Fruit fly (Drosophila melanogaster): ENCODE measurements around the gene Rbcn-3A.

Gene Rbcn-3A

dm6 chrX:6253701-6254100 is 1.6 kb downstream of the Rbcn-3A start:
- TF ChIP-seq pan (optimal IDR thresholded peaks at IDR 0.05) (no peak), CG8478 (optimal IDR thresholded peaks at IDR 0.05) (no peak), psq (optimal IDR thresholded peaks at IDR 0.05) (no peak), Dll (optimal IDR thresholded peaks at IDR 0.05) (no peak), EcR (GFP tag; optimal IDR thresholded peaks at IDR 0.05) (no peak), usp (GFP tag; optimal IDR thresholded peaks at IDR 0.05) (no peak)

DNA sequence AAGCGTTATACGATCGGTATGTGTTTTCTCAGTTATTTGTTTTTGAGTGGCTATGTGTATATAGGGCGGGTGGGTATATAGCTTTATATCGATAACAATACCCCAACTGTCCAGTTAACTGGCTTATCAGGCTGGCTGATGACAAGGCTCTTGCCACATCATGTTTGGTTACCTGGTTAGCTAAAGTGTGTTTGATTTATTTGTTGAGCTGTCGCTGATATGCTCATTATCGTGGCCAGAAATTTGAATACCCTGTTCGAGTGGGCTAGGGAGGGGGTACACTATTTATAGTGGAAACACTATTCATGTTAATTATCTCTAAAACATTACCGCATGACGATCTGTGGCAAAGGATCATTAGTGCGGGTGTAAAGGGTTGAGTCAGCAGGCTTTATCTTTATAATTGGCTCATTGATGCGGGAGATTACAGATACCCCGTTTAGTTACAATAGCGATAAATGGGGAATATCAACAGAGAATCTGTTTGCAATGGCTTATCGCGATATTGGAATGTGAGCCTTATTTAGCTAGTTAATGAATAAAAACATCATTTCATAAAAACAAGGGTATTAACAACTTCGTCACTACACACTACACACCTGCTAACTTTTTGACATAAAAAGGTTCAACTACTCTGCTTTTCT is 2.3 kb downstream of the Rbcn-3A start:
- TF ChIP-seq pan (optimal IDR thresholded peaks at IDR 0.05) (no peak), Dll (optimal IDR thresholded peaks at IDR 0.05) (no peak), EcR (GFP tag; optimal IDR thresholded peaks at IDR 0.05) (no peak), usp (GFP tag; optimal IDR thresholded peaks at IDR 0.05) (no peak), CG8478 (optimal IDR thresholded peaks at IDR 0.05) (no peak), psq (optimal IDR thresholded peaks at IDR 0.05) (no peak)

dm6 chrX:6237015-6237414 is 18.3 kb downstream of the Rbcn-3A start, which contains the start of gene CG14445:
Gene CG14445 (plus strand): TSS chrX:6237315.
- no peak for TF ChIP-seq CG8478 (optimal IDR thresholded peaks at IDR 0.05)
- no peak for TF ChIP-seq EcR (GFP tag; optimal IDR thresholded peaks at IDR 0.05)
- no peak for TF ChIP-seq psq (optimal IDR thresholded peaks at IDR 0.05)
- TF ChIP-seq usp (GFP tag; optimal IDR thresholded peaks at IDR 0.05): no peak
- no peak for TF ChIP-seq Dll (optimal IDR thresholded peaks at IDR 0.05)
- no peak for TF ChIP-seq pan (optimal IDR thresholded peaks at IDR 0.05)

DNA sequence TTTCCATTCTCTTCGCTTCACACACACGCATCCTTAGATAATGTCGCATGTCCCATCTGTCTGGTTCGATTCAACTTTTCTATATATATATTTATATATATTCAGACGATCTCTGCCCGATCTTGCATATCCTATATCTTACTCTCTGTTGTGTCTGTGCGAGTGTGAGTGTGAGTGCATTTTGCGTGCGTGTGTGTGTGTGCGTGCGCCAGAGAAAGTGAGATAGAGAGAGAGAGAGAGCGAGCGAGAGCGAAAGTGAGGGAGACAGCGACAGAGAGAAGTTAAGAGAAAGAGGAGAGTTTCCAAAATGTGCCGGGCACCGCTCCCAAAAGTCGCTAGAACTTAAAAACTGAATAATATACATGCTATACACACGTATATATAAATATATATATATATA is 23.5 kb downstream of the Rbcn-3A start:
- TF ChIP-seq EcR (GFP tag; optimal IDR thresholded peaks at IDR 0.05): no peak
- no peak for TF ChIP-seq Dll (optimal IDR thresholded peaks at IDR 0.05)
- TF ChIP-seq CG8478 (optimal IDR thresholded peaks at IDR 0.05): no peak
- TF ChIP-seq usp (GFP tag; optimal IDR thresholded peaks at IDR 0.05): no peak
- no peak for TF ChIP-seq pan (optimal IDR thresholded peaks at IDR 0.05)
- no peak for TF ChIP-seq psq (optimal IDR thresholded peaks at IDR 0.05)

dm6 chrX:6225472-6226049 is 29.7 kb downstream of the Rbcn-3A start, which contains the start of gene dtn:
Gene dtn (plus strand): TSS chrX:6225647.
- TF ChIP-seq Dll (optimal IDR thresholded peaks at IDR 0.05) (no peak), pan (optimal IDR thresholded peaks at IDR 0.05) (no peak), CG8478 (optimal IDR thresholded peaks at IDR 0.05) (no peak), psq (optimal IDR thresholded peaks at IDR 0.05) (no peak), EcR (GFP tag; optimal IDR thresholded peaks at IDR 0.05) (no peak)

DNA sequence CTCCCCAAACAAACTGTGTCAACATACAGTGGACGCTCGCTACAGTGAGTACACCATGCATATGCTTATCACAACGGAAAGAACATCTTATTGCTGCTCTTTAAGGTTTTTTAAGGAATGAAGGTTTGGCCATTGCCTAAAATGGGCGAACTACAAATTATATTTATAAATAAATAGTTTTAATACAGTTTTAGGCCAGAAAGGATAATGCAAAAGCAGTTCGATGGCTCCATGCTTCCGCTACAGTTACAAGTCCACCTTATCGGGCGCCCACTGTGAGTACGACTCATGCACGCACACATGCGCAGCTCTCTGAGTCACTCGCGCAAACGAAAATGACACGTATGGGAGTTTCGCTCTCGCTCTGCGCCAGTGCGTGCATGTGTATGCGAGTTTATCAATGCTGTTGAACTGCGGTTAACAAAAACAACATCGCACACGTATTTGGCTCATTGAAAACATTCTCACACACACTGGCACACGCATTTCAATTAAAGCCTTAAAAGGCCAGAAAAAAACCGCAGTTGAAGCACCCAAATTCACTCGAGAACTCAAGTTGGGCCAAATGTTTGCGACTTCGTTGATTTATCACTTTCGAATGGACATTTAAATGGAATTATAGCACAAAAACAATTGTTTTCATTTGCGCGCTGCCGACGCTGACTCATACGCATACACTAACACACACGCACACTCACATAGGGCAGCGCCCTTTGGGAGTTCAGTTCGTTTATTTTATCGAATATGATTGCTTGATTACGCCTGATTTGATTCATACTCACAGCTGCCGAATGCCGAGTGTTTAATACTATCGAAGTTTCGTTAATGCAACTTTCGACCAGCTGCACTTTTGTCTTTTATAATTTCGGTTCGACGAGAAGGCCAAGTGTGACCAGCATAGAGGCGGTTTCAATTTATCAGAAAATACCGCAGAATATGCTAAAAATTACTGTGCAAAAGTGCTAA is 30.8 kb downstream of the Rbcn-3A start, which contains the start of gene sqh:
Gene sqh, minus strand, starts transcription at position 916 of the 966 bp plus-strand sequence.
- TF ChIP-seq EcR (GFP tag; optimal IDR thresholded peaks at IDR 0.05) (no peak), pan (optimal IDR thresholded peaks at IDR 0.05) (peak; percentile 22)

DNA sequence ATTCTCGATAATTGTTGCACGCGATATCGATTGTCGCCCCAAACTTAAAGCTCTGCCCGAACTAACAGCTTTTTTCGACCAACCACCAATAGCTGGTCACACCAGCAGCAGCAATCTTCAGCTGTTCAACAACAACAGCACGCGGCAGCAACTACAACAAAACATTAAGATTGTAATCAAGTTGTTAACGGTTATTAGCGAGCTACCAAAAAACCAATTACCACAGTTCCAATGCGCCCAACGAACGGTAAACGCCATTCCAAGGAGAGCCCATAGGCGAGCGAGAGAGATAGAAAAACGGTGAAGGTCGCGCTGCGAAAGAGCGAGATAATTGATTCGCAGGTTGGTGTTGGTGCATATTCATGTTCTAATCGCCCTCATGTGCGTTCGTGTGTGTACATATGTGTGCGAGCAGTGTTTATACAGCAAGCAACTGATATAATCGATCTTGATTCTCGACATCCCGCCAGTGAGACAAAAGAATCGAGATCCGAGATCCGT is 35.4 kb downstream of the Rbcn-3A start, which contains the start of gene Efr:
Gene Efr, plus strand, starts transcription at position 113 of the 501 bp plus-strand sequence.
- TF ChIP-seq psq (optimal IDR thresholded peaks at IDR 0.05): no peak
- TF ChIP-seq usp (GFP tag; optimal IDR thresholded peaks at IDR 0.05): no peak
- TF ChIP-seq Dll (optimal IDR thresholded peaks at IDR 0.05): no peak
- TF ChIP-seq CG8478 (optimal IDR thresholded peaks at IDR 0.05): no peak
- TF ChIP-seq EcR (GFP tag; optimal IDR thresholded peaks at IDR 0.05): no peak
- TF ChIP-seq pan (optimal IDR thresholded peaks at IDR 0.05): no peak

dm6 chrX:6219227-6219626 is 36.1 kb downstream of the Rbcn-3A start, which contains the start of gene Btnd:
Gene Btnd (minus strand): TSS chrX:6219327.
- no peak for TF ChIP-seq pan (optimal IDR thresholded peaks at IDR 0.05)
- TF ChIP-seq psq (optimal IDR thresholded peaks at IDR 0.05): no peak
- no peak for TF ChIP-seq Dll (optimal IDR thresholded peaks at IDR 0.05)
- no peak for TF ChIP-seq usp (GFP tag; optimal IDR thresholded peaks at IDR 0.05)

DNA sequence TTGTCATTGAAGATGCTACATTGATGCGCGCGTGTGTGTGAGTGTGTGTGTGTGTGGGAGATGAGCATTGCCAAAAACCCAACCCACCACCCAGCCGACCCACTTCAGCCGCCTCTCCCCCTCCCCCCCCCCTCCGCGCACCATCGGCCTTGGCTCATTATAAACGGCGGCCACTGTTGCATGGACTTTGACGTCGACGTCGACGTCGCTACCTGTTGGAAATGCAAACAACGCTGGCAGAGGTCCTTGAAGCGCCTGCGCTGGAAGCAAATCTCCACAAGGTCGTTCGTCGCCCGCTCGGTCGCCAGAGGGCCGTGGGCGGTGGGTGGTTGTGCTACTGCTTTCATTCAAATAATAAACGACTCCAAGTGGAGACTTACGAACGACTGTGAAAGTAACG is 38.6 kb downstream of the Rbcn-3A start:
- TF ChIP-seq pan (optimal IDR thresholded peaks at IDR 0.05) (no peak), psq (optimal IDR thresholded peaks at IDR 0.05) (no peak), usp (GFP tag; optimal IDR thresholded peaks at IDR 0.05) (no peak), Dll (optimal IDR thresholded peaks at IDR 0.05) (no peak), CG8478 (optimal IDR thresholded peaks at IDR 0.05) (no peak), EcR (GFP tag; optimal IDR thresholded peaks at IDR 0.05) (no peak)

DNA sequence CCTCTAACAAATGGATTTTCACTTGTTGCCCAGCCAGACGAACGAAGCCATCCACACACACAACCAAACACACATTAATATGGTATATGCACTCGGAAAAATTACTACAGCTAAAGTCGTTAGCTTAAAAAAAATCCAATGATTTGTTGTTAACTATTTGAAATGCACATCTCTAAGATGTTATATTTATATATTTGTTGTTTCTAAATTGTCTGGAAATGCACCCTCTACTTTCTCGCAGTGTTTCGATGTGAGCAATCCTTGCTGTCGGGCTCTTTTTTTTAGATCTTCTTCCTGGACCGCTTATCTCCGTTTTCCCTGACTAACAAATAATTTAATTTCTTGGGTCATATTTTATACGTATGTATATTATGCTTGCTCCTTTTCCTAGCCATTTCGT is 50.2 kb downstream of the Rbcn-3A start:
- no peak for TF ChIP-seq EcR (GFP tag; optimal IDR thresholded peaks at IDR 0.05)

dm6 chrX:6202509-6202979 is 52.7 kb downstream of the Rbcn-3A start, which contains the start of gene vanin-like:
Gene vanin-like (minus strand): TSS chrX:6202559.
- TF ChIP-seq pan (optimal IDR thresholded peaks at IDR 0.05) (no peak), Dll (optimal IDR thresholded peaks at IDR 0.05) (no peak), CG8478 (optimal IDR thresholded peaks at IDR 0.05) (no peak), usp (GFP tag; optimal IDR thresholded peaks at IDR 0.05) (no peak), psq (optimal IDR thresholded peaks at IDR 0.05) (no peak), EcR (GFP tag; optimal IDR thresholded peaks at IDR 0.05) (no peak)
